Fruit fly (Drosophila melanogaster) S2 (cell line): Measurements from ENCODE around the gene CG1640.

Experiments used
- CG8478 ChIP-seq: fragments of >200 bp; optimal IDR thresholded peaks from 2 replicates; lab custom pipeline; 2018
- CTCF ChIP-seq, 2 experiments: fragments of >200 bp; optimal IDR thresholded peaks; 2 replicates each; lab custom pipeline; 2018

DNA sequence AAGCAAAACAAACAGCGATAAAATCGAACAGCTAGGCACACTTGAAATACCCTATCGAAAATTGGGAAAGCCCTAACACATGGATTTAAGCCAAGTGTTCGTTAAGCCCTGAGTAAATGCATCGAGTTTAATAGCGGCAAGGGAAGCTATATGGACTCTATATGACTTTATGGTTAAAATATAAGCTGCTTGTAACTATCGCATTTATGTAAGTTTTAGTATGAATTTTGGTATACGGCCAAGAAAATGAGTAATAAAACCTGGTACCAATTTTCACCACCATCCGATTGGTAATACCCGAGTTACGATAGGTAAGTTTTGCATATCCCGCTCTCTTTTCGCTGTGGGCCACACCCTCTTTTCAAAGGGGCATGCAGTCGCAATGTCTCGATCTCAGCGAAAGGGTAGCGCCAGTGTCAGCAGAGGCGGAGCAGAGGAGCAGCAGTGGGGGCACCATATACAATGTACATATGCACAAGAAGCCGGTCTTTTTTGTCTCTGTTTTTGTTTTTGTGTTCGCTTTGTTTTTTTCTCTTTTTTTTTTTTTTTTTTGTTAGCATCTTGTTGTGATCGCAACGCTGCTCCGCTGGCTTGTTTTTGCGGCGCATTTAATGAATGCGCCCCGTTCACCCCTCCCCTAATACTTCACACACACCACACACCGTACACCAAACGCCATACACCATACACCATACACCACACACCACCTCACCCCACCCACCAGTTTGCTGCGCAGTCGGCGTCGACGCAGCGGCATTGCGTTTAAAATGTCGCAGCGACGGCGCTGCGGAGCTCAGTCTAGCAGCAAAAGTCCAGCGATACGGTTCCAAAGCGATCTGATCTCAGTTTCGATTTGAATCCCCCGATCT, 33.8 kb downstream of the CG1640 start, which contains the start of gene GstT4:
- TF ChIP-seq CG8478 (lab: Kevin White, UChicago) = no peak
- TF ChIP-seq CTCF (optimal IDR thresholded peaks at IDR 0.05; lab: Kevin White, UChicago) = no peak
